Comparison of ENCODE assay signal across 2 worm cellular contexts in the genomic region with DNA sequence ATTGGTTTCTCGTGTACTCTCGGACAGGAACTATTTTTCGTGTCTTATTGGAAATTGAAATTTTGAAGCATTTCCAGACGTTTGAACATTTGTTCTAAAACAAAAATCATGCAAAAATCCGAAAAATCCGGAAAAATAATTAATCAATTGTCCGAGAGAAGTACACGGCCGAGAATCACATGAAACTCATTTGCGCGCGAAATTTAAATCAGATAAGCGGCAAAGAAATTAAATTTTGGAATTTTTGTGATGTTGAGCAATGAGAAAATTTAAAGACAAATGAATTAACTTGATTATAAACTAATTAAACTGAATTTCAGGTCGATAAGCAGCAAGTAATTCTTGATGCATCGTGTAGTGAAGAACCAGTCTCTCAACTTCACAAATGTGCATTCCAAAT.
TF ChIP-seq lines count a peak whose summit lies in the region.

No protein-coding gene starts in this region.

TF ChIP-seq in whole organism, L1 larva, 84 proteins besides CTCF, POLR2A, EP300 and RAD21:
- TF ChIP-seq unc-130 (tag; optimal IDR thresholded peaks at IDR 0.05; lab: Kevin White, UChicago) = no peak
- peak in 1 of 2 experiments; percentile 11 for TF ChIP-seq lin-35 (GFP tag; optimal IDR thresholded peaks at IDR 0.05; lab: Kevin White, UChicago)
- TF ChIP-seq efl-1 (optimal IDR thresholded peaks at IDR 0.05; lab: Kevin White, UChicago) = peak; percentile 1 to 75
- peak; percentile 24 to 93 for TF ChIP-seq efl-1 (GFP tag; optimal IDR thresholded peaks at IDR 0.05 in 1 of 2; lab: Kevin White, UChicago)
- TF ChIP-seq nhr-28 (tag; optimal IDR thresholded peaks at IDR 0.05; lab: Kevin White, UChicago) = no peak
- no peak for TF ChIP-seq lin-13 (GFP tag; optimal IDR thresholded peaks at IDR 0.05; lab: Kevin White, UChicago)
- TF ChIP-seq zag-1 (tag; optimal IDR thresholded peaks at IDR 0.05; lab: Kevin White, UChicago) = no peak
- TF ChIP-seq dpl-1 (GFP tag; optimal IDR thresholded peaks at IDR 0.05; lab: Kevin White, UChicago) = peak in 2 of 3 experiments; percentile 0 to 33
TF ChIP-seq in whole organism, L1 larva: peak in this region for 3.

TF ChIP-seq in whole organism, L4 larva, 104 proteins besides CTCF, POLR2A, EP300 and RAD21:
- TF ChIP-seq Y105C5A.15 (GFP tag; IDR thresholded peaks at IDR 0.05; lab: Robert Waterston, UW) (no peak), daf-19 (GFP tag; conservative IDR thresholded peaks at IDR 0.05; lab: Robert Waterston, UW) (peak; percentile 61; the same call in 1 of the 2 replicates)
